Worm (Caenorhabditis elegans) whole organism, L4 larva: ENCODE measurements around the gene maph-1.3.

Source experiments
- egl-43 ChIP-seq: fragments of 200-800 bp; sonication (Bioruptor generic); IDR thresholded peaks from 2 replicates; pipeline ENCODE4 v1.3.6; 2022; ENCODE audit warnings: missing genetic modification reagents, missing genetic modification characterization, missing compliant biosample characterization
- lin-29 ChIP-seq: fragments of 200-800 bp; sonication (Bioruptor generic); IDR thresholded peaks from 2 replicates; pipeline ENCODE4 v1.3.6; 2022; ENCODE audit warnings: missing genetic modification reagents, missing genetic modification characterization, missing compliant biosample characterization
- nhr-48 ChIP-seq: sonication (generic microtip); optimal IDR thresholded peaks from 2 replicates; lab custom pipeline; 2016; ENCODE audit warnings: mild to moderate bottlenecking, missing genetic modification characterization, missing compliant biosample characterization
- unc-62 ChIP-seq, 3 experiments: fragments of 150-350 bp in 1 of 3; sonication (generic microtip); optimal IDR thresholded peaks in 2 of 3; peaks in 1 of 3; 1 replicate in 1 of 3; 2 replicates in 2 of 3; lab custom pipeline; 2014 to 2017; ENCODE audit warnings: missing biosample characterization in 3 of 3, missing genetic modification characterization in 3 of 3, missing genetic modification reagents in 3 of 3, missing genotype in 1 of 3

ce11 chrIII:3876197-3876897 is 31.7 kb downstream of the maph-1.3 start:
- no peak for TF ChIP-seq egl-43 (GFP tag; lab: Robert Waterston, UW)
- no peak for TF ChIP-seq unc-62 (GFP tag; optimal IDR thresholded peaks at IDR 0.05 in 1 of 2; lab: Kevin White, UChicago)
- TF ChIP-seq unc-62 (tag; optimal IDR thresholded peaks at IDR 0.05; lab: Kevin White, UChicago), result no peak
- no peak for TF ChIP-seq lin-29 (GFP tag; lab: Robert Waterston, UW)
- TF ChIP-seq nhr-48 (tag; lab: Kevin White, UChicago), result no peak
